Fruit fly (Drosophila melanogaster): ENCODE measurements around the gene vanin-like.

The vanin-like gene

DNA sequence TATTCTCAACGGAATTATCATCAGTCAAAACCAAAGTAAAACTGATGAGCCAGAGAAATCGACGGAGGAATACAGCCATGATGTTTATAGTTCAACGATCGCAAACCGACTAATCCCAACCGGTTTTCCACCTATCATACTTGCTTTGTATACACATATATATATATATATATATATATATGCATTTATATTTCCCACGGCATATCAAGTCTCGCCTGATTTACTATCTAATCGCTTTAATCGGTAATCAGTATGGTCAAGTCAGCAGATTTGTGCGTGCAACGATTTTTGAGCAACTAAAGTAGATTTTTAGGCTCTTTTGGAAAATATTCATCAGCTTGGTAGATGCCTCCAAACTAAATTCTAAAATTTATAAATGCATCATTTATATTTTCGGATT, 6.0 kb downstream of the vanin-like start, which contains the start of gene CG32750:
TSS of gene CG32750 (minus strand) at position 101 of the 400 bp plus-strand sequence.
- TF ChIP-seq psq (optimal IDR thresholded peaks at IDR 0.05) (no peak), pan (optimal IDR thresholded peaks at IDR 0.05) (no peak)

dm6 chrX:6193183-6193810, 9.1 kb downstream of the vanin-like start:
- no peak for TF ChIP-seq Dll (optimal IDR thresholded peaks at IDR 0.05)
- no peak for TF ChIP-seq EcR (GFP tag; optimal IDR thresholded peaks at IDR 0.05)
- TF ChIP-seq usp (GFP tag; optimal IDR thresholded peaks at IDR 0.05): no peak
- no peak for TF ChIP-seq CG8478 (optimal IDR thresholded peaks at IDR 0.05)
- no peak for TF ChIP-seq psq (optimal IDR thresholded peaks at IDR 0.05)
- no peak for TF ChIP-seq pan (optimal IDR thresholded peaks at IDR 0.05)

dm6 chrX:6192332-6192731, 10.0 kb downstream of the vanin-like start, which contains the start of gene Ca-alpha1T:
Gene Ca-alpha1T (minus strand): TSS chrX:6192483.
- TF ChIP-seq pan (optimal IDR thresholded peaks at IDR 0.05) (no peak), usp (GFP tag; optimal IDR thresholded peaks at IDR 0.05) (no peak), EcR (GFP tag; optimal IDR thresholded peaks at IDR 0.05) (no peak), Dll (optimal IDR thresholded peaks at IDR 0.05) (no peak), psq (optimal IDR thresholded peaks at IDR 0.05) (no peak), CG8478 (optimal IDR thresholded peaks at IDR 0.05) (no peak)

DNA sequence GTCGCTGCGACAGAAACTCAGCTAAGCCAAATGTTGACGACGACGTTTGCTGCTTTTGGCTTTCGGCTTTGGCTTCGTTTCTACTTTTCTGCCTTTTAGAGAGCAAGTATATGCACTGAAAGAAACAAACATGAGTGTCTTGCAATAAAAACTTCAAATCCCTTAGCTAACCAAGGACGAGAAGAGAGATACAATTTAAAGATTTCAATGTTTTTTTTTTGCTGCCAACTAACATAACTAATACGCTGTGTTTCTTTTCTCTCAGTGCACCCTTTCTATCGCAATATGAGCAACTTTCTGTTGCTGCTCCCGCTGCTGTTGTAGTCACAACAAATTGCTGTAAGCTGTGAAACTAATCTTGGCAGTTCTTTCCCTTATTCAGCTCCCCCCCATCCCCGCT, 22.9 kb downstream of the vanin-like start:
- TF ChIP-seq Dll (optimal IDR thresholded peaks at IDR 0.05) (no peak), usp (GFP tag; optimal IDR thresholded peaks at IDR 0.05) (no peak), EcR (GFP tag; optimal IDR thresholded peaks at IDR 0.05) (no peak), pan (optimal IDR thresholded peaks at IDR 0.05) (no peak), CG8478 (optimal IDR thresholded peaks at IDR 0.05) (no peak), psq (optimal IDR thresholded peaks at IDR 0.05) (no peak)

DNA sequence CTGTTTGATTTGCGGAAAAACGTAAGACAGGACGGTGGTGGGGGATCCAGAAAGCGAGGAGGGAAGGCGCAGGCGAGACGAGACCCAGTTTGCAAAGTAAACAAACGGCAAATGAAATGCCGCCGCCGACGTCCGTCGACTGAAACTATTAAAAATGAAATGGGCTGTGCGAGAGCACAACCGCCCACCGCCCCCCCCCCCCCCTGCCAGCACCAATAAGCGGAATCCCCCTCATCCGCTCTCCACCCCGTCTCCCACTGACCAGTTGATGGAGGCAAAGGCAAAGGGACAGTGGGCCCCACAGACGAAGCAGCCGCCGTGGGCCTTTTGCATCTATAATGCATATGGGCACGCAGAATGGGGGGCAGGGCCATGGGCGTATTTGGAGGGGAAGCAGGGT, 35.6 kb downstream of the vanin-like start:
- no peak for TF ChIP-seq EcR (GFP tag; optimal IDR thresholded peaks at IDR 0.05)
- no peak for TF ChIP-seq usp (GFP tag; optimal IDR thresholded peaks at IDR 0.05)
- no peak for TF ChIP-seq Dll (optimal IDR thresholded peaks at IDR 0.05)
- no peak for TF ChIP-seq CG8478 (optimal IDR thresholded peaks at IDR 0.05)
- no peak for TF ChIP-seq pan (optimal IDR thresholded peaks at IDR 0.05)
- no peak for TF ChIP-seq psq (optimal IDR thresholded peaks at IDR 0.05)

- no peak for TF ChIP-seq pan (optimal IDR thresholded peaks at IDR 0.05)
- TF ChIP-seq Dll (optimal IDR thresholded peaks at IDR 0.05): no peak
- TF ChIP-seq CG8478 (optimal IDR thresholded peaks at IDR 0.05): no peak
- TF ChIP-seq EcR (GFP tag; optimal IDR thresholded peaks at IDR 0.05): no peak
- TF ChIP-seq usp (GFP tag; optimal IDR thresholded peaks at IDR 0.05): no peak
- TF ChIP-seq psq (optimal IDR thresholded peaks at IDR 0.05): no peak
Observed at dm6 chrX:6151919-6152318, 50.4 kb downstream of the vanin-like start.

Measured in whole organism.